Worm (Caenorhabditis elegans) whole organism, mixed stage, embryonic: Measurements from ENCODE around the gene rps-28.

Experiments
- drap-1 ChIP-seq: fragments of 200-800 bp; sonication (Bioruptor generic); optimal IDR thresholded peaks from 3 replicates; lab custom pipeline; 2018; ENCODE audit warnings: mild to moderate bottlenecking, missing genetic modification characterization, missing compliant biosample characterization
- lsy-2 ChIP-seq: fragments of 150-350 bp; optimal IDR thresholded peaks from 2 replicates; lab custom pipeline; 2014; ENCODE audit warnings: missing biosample characterization, missing genetic modification characterization
- mep-1 ChIP-seq: fragments of 150-350 bp; optimal IDR thresholded peaks from 2 replicates; lab custom pipeline; 2017; ENCODE audit warnings: missing biosample characterization, missing genetic modification reagents, missing genetic modification characterization, inconsistent platforms
- nhr-12 ChIP-seq: fragments of 150-350 bp; optimal IDR thresholded peaks from 2 replicates; lab custom pipeline; 2014; ENCODE audit warnings: missing biosample characterization, missing genetic modification characterization
- sem-2 ChIP-seq: fragments of 200-800 bp; sonication (Bioruptor generic); optimal IDR thresholded peaks from 2 replicates; lab custom pipeline; 2018; ENCODE audit warnings: mild to moderate bottlenecking, missing genetic modification characterization, missing compliant biosample characterization
- unc-39 ChIP-seq: fragments of 150-350 bp; optimal IDR thresholded peaks from 2 replicates; lab custom pipeline; 2014; ENCODE audit warnings: missing biosample characterization, missing genetic modification characterization
- unc-62 ChIP-seq: fragments of 150-350 bp; optimal IDR thresholded peaks from 2 replicates; lab custom pipeline; 2014; ENCODE audit warnings: missing biosample characterization, missing genetic modification reagents, missing genetic modification characterization
- ztf-11 ChIP-seq: fragments of 150-350 bp; optimal IDR thresholded peaks from 2 replicates; lab custom pipeline; 2014; ENCODE audit warnings: missing biosample characterization, missing genetic modification characterization

DNA sequence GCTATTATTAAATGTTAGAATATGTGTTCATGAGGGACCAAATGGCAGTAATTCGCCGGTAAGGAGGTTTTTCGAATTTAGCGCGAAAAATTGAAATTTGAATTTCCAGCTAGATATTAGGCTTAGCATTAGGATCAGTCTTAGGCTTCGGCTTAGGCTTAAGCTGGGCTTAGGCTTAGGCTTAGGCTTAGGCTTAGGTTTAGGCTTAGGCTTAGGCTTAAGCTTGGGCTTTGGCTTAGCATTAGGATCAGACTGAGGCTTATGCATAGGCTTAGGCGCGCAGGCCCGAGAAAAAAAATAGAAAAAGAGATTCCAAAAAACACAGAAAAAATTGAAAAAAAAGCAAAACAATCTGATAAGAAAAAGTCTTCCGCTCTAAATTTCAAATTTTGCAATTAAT is 31.2 kb upstream of the rps-28 start:
- TF ChIP-seq ztf-11 (tag; lab: Kevin White, UChicago) (no peak), sem-2 (GFP tag; lab: Kevin White, UChicago) (no peak), mep-1 (tag; lab: Kevin White, UChicago) (no peak), unc-39 (tag; lab: Kevin White, UChicago) (no peak), drap-1 (no peak), lsy-2 (tag; lab: Kevin White, UChicago) (no peak), unc-62 (GFP tag; lab: Kevin White, UChicago) (no peak), nhr-12 (tag; lab: Kevin White, UChicago) (no peak)
